Worm (Caenorhabditis elegans): ENCODE measurements around the gene lact-6.

DNA sequence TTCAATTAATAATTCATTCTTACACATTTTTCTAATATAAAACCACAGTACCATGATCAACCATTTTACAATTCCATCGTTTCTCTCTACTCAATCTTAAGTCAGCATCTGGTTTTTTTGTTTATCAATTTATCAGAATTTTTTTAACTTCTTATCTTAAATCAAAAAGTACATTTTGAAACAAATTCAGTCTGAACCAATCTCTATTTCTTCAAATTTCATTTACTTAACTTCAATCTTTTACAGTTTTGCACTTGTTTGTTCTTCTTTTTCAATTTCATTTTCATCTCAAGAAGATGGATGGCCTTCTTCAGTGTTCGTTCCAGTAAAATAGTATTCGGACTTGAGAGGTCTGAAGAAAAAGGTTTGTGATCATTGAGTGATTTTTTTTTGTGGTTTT lies 41.8 kb upstream of the lact-6 start, which contains the start of gene gba-3:
- no peak for TF ChIP-seq lin-15B (tag; optimal IDR thresholded peaks at IDR 0.05)
- no peak for TF ChIP-seq skn-1 (tag; optimal IDR thresholded peaks at IDR 0.05)
- TF ChIP-seq ceh-82 (tag; optimal IDR thresholded peaks at IDR 0.05), result no peak
- no peak for TF ChIP-seq nhr-77 (tag; optimal IDR thresholded peaks at IDR 0.05)
- no peak for TF ChIP-seq ceh-16 (tag; optimal IDR thresholded peaks at IDR 0.05)
- TF ChIP-seq mml-1 (tag; optimal IDR thresholded peaks at IDR 0.05), result no peak
- no peak for TF ChIP-seq elt-1 (tag; optimal IDR thresholded peaks at IDR 0.05)
- no peak for TF ChIP-seq egl-27 (tag; optimal IDR thresholded peaks at IDR 0.05)
- TF ChIP-seq nhr-12 (tag; optimal IDR thresholded peaks at IDR 0.05), result no peak
- no peak for TF ChIP-seq aly-2 (tag; optimal IDR thresholded peaks at IDR 0.05)
- no peak for TF ChIP-seq pha-4 (tag; optimal IDR thresholded peaks at IDR 0.05)
- TF ChIP-seq ztf-4 (tag; optimal IDR thresholded peaks at IDR 0.05), result no peak
